Worm (Caenorhabditis elegans): ENCODE measurements around the gene pho-11.

Gene pho-11

DNA sequence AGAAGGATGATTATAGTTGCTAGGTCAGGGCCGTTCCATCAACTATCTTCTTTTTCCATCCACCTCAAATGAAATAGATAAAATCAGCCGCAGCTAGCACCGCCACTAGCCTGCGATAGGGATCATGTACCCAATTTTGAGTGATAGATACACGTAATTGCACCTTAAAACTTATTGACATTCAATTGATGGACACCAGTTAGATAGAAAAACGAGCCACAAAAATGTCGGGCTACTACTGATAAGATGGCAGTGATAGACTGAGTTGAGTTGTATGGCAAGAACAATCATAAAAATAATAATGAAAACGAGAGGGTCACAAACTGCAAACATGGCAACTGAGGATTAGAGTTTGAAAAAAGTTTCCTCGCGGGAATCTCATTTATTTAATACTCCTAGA lies 39.8 kb upstream of the pho-11 start:
- no peak for TF ChIP-seq nhr-42 (GFP tag; IDR thresholded peaks at IDR 0.05)
- TF ChIP-seq dve-1 (tag; optimal IDR thresholded peaks at IDR 0.05; ENCODE audit: insufficient read depth) = peak; percentile 66
- no peak for TF ChIP-seq ZK337.2 (GFP tag; IDR thresholded peaks at IDR 0.05)
- no peak for TF ChIP-seq ces-1 (GFP tag; optimal IDR thresholded peaks at IDR 0.05)
- no peak for TF ChIP-seq F37D6.2 (tag; optimal IDR thresholded peaks at IDR 0.05)
- no peak for TF ChIP-seq lin-38 (GFP tag; IDR thresholded peaks at IDR 0.05)
- TF ChIP-seq egl-43 (GFP tag; IDR thresholded peaks at IDR 0.05) = no peak
- no peak for TF ChIP-seq aly-2 (tag; optimal IDR thresholded peaks at IDR 0.05)
- TF ChIP-seq nhr-41 (GFP tag; IDR thresholded peaks at IDR 0.05) = peak; percentile 60; the same call in 1 of the 2 replicates
- TF ChIP-seq Y48G9A.11 (GFP tag; IDR thresholded peaks at IDR 0.05) = no peak
- TF ChIP-seq Y5F2A.4 (GFP tag; optimal IDR thresholded peaks at IDR 0.05) = no peak
- no peak for TF ChIP-seq duxl-1 (tag; optimal IDR thresholded peaks at IDR 0.05; ENCODE audit: poor library complexity)
- no peak for TF ChIP-seq Y75B8A.6 (GFP tag; IDR thresholded peaks at IDR 0.05)
- TF ChIP-seq nhr-6 (tag; optimal IDR thresholded peaks at IDR 0.05) = no peak
- TF ChIP-seq ZK546.5 (tag; optimal IDR thresholded peaks at IDR 0.05) = no peak
- TF ChIP-seq F10B5.3 (tag; optimal IDR thresholded peaks at IDR 0.05) = no peak
- TF ChIP-seq dmd-9 (GFP tag; IDR thresholded peaks at IDR 0.05) = no peak
- TF ChIP-seq php-3 (GFP tag; IDR thresholded peaks at IDR 0.05) = peak; percentile 86
- TF ChIP-seq aha-1 (tag) = no peak
- 0 out of 2 replicates have a peak, but pooled peaks have one; percentile 41 for TF ChIP-seq lin-1 (GFP tag; IDR thresholded peaks at IDR 0.05)
- TF ChIP-seq dpl-1 (GFP tag; optimal IDR thresholded peaks at IDR 0.05) = no peak
- TF ChIP-seq arid-1 (GFP tag; conservative IDR thresholded peaks at IDR 0.05) = no peak
- no peak for TF ChIP-seq tag-97 (GFP tag; IDR thresholded peaks at IDR 0.05)
- no peak for TF ChIP-seq fos-1 (tag; optimal IDR thresholded peaks at IDR 0.05)
- no peak for TF ChIP-seq nhr-76 (tag; optimal IDR thresholded peaks at IDR 0.05)
- TF ChIP-seq nhr-237 (tag; optimal IDR thresholded peaks at IDR 0.05) = no peak
- no peak for TF ChIP-seq ama-1 (optimal IDR thresholded peaks at IDR 0.05)
- no peak for TF ChIP-seq mep-1 (tag; optimal IDR thresholded peaks at IDR 0.05)
- TF ChIP-seq lin-29 (GFP tag; IDR thresholded peaks at IDR 0.05) = no peak
- TF ChIP-seq D1046.2 (GFP tag; IDR thresholded peaks at IDR 0.05) = no peak
- TF ChIP-seq nhr-10 (tag; optimal IDR thresholded peaks at IDR 0.05) = no peak
- no peak for TF ChIP-seq snpc-4 (tag; optimal IDR thresholded peaks at IDR 0.05)
- TF ChIP-seq set-16 (GFP tag; IDR thresholded peaks at IDR 0.05) = no peak
- TF ChIP-seq spr-1 (tag; optimal IDR thresholded peaks at IDR 0.05) = no peak
- TF ChIP-seq hif-1 (tag; optimal IDR thresholded peaks at IDR 0.05) = no peak
- no peak for TF ChIP-seq zfp-2 (tag; optimal IDR thresholded peaks at IDR 0.05)
- TF ChIP-seq mes-2 (tag; optimal IDR thresholded peaks at IDR 0.05; ENCODE audit: poor library complexity, severe bottlenecking) = peak; percentile 28
- peak; percentile 72 for TF ChIP-seq pqm-1 (tag; optimal IDR thresholded peaks at IDR 0.05)
- TF ChIP-seq ceh-82 (tag; optimal IDR thresholded peaks at IDR 0.05) = no peak
- no peak for TF ChIP-seq T20F7.1 (GFP tag; optimal IDR thresholded peaks at IDR 0.05)
- no peak for TF ChIP-seq madf-9 (GFP tag; conservative IDR thresholded peaks at IDR 0.05)
- TF ChIP-seq cey-2 (tag; optimal IDR thresholded peaks at IDR 0.05; ENCODE audit: borderline replicate concordance, insufficient read depth) = no peak
- no peak for TF ChIP-seq sdz-12 (GFP tag; optimal IDR thresholded peaks at IDR 0.05)
- TF ChIP-seq rbr-2 (tag; optimal IDR thresholded peaks at IDR 0.05) = no peak
- TF ChIP-seq lin-13 (GFP tag; optimal IDR thresholded peaks at IDR 0.05) = no peak
- TF ChIP-seq lin-39 (tag; optimal IDR thresholded peaks at IDR 0.05) = no peak
- TF ChIP-seq lir-3 (tag; optimal IDR thresholded peaks at IDR 0.05) = no peak
- TF ChIP-seq egl-27 (tag; optimal IDR thresholded peaks at IDR 0.05) = no peak
- TF ChIP-seq ztf-11 (tag; optimal IDR thresholded peaks at IDR 0.05) = no peak
- no peak for TF ChIP-seq gei-8 (GFP tag; optimal IDR thresholded peaks at IDR 0.05)
- no peak for TF ChIP-seq T26A8.4 (GFP tag; IDR thresholded peaks at IDR 0.05)
- no peak for TF ChIP-seq ceh-62 (tag; optimal IDR thresholded peaks at IDR 0.05)
- TF ChIP-seq ceh-20 (GFP tag; IDR thresholded peaks at IDR 0.05) = 0 out of 2 replicates have a peak, but pooled peaks have one; percentile 11

All from whole organism, L4 larva.